Worm (Caenorhabditis elegans) whole organism, late embryonic: Measurements from ENCODE around the gene ZK1307.3.

Source experiments
- C38D4.7 ChIP-seq: fragments of 200-800 bp; sonication (Bioruptor generic); optimal IDR thresholded peaks from 2 replicates; lab custom pipeline; 2018; ENCODE audit warnings: mild to moderate bottlenecking, missing genetic modification characterization, moderate library complexity, missing compliant biosample characterization
- F13H6.1 ChIP-seq: sonication (generic microtip); optimal IDR thresholded peaks from 2 replicates; lab custom pipeline; 2016; ENCODE audit warnings: missing genetic modification characterization, missing compliant biosample characterization
- K02D7.2 ChIP-seq: sonication (generic microtip); optimal IDR thresholded peaks from 2 replicates; lab custom pipeline; 2017; ENCODE audit warnings: mild to moderate bottlenecking, missing genetic modification characterization, missing compliant biosample characterization
- K09A11.1 ChIP-seq: sonication (generic microtip); optimal IDR thresholded peaks from 2 replicates; lab custom pipeline; 2017; ENCODE audit warnings: antibody characterized with exemption, mild to moderate bottlenecking, missing genetic modification characterization, missing compliant biosample characterization; ENCODE audit not compliant: insufficient read depth
- T23F11.4 ChIP-seq: fragments of 200-800 bp; sonication (Bioruptor generic); optimal IDR thresholded peaks from 2 replicates; lab custom pipeline; 2018; ENCODE audit warnings: mild to moderate bottlenecking, missing genetic modification characterization, missing compliant biosample characterization
- Y22D7AL.16 ChIP-seq: sonication (generic microtip); optimal IDR thresholded peaks from 2 replicates; lab custom pipeline; 2016; ENCODE audit warnings: missing genetic modification characterization, missing compliant biosample characterization
- ama-1 ChIP-seq: fragments of 150-350 bp; optimal IDR thresholded peaks from 2 replicates; lab custom pipeline; 2014
- ceh-14 ChIP-seq: sonication (generic microtip); optimal IDR thresholded peaks from 2 replicates; lab custom pipeline; 2016; ENCODE audit warnings: missing genotype, missing genetic modification characterization, missing compliant biosample characterization
- ceh-18 ChIP-seq: sonication (generic microtip); optimal IDR thresholded peaks from 2 replicates; lab custom pipeline; 2016; ENCODE audit warnings: missing genetic modification characterization, missing compliant biosample characterization
- ceh-19 ChIP-seq: fragments of 200-800 bp; sonication (Bioruptor generic); optimal IDR thresholded peaks from 2 replicates; lab custom pipeline; 2018; ENCODE audit warnings: mild to moderate bottlenecking, missing genetic modification characterization, missing compliant biosample characterization
- ceh-24 ChIP-seq: sonication (generic microtip); optimal IDR thresholded peaks from 2 replicates; lab custom pipeline; 2016; ENCODE audit warnings: mild to moderate bottlenecking, missing genetic modification characterization, missing compliant biosample characterization
- ceh-30 ChIP-seq: fragments of 150-350 bp; optimal IDR thresholded peaks from 2 replicates; lab custom pipeline; 2014; ENCODE audit warnings: missing biosample characterization, missing genetic modification characterization
- ceh-31 ChIP-seq: sonication (generic microtip); optimal IDR thresholded peaks from 2 replicates; lab custom pipeline; 2016; ENCODE audit warnings: missing genetic modification characterization, missing compliant biosample characterization
- ceh-34 ChIP-seq: sonication (generic microtip); optimal IDR thresholded peaks from 2 replicates; lab custom pipeline; 2016; ENCODE audit warnings: mild to moderate bottlenecking, missing genetic modification characterization, missing compliant biosample characterization
- ceh-48 ChIP-seq: sonication (generic microtip); optimal IDR thresholded peaks from 2 replicates; lab custom pipeline; 2016; ENCODE audit warnings: missing genetic modification characterization, inconsistent platforms, missing compliant biosample characterization
- che-1 ChIP-seq: sonication (generic microtip); optimal IDR thresholded peaks from 2 replicates; lab custom pipeline; 2016; ENCODE audit warnings: mild to moderate bottlenecking, missing genetic modification characterization, missing compliant biosample characterization
- dve-1 ChIP-seq: sonication (generic microtip); optimal IDR thresholded peaks from 2 replicates; lab custom pipeline; 2017; ENCODE audit warnings: antibody characterized with exemption, mild to moderate bottlenecking, missing genetic modification characterization, missing compliant biosample characterization
- elt-2 ChIP-seq: sonication (generic microtip); optimal IDR thresholded peaks from 2 replicates; lab custom pipeline; 2016; ENCODE audit warnings: missing genetic modification reagents, missing genetic modification characterization, missing compliant biosample characterization
- eyg-1 ChIP-seq: sonication (generic microtip); optimal IDR thresholded peaks from 2 replicates; lab custom pipeline; 2016; ENCODE audit warnings: missing genotype, missing genetic modification characterization, missing compliant biosample characterization
- fax-1 ChIP-seq: sonication (generic microtip); optimal IDR thresholded peaks from 2 replicates; lab custom pipeline; 2016; ENCODE audit warnings: missing genotype, missing genetic modification characterization, missing compliant biosample characterization
- fkh-10 ChIP-seq: fragments of 150-350 bp; optimal IDR thresholded peaks from 2 replicates; lab custom pipeline; 2014; ENCODE audit warnings: missing biosample characterization, missing genetic modification reagents, missing genetic modification characterization
- gmeb-2 ChIP-seq: sonication (generic microtip); optimal IDR thresholded peaks from 2 replicates; lab custom pipeline; 2016; ENCODE audit warnings: missing genetic modification characterization, inconsistent platforms, missing compliant biosample characterization
- hlh-15 ChIP-seq: sonication (generic microtip); optimal IDR thresholded peaks from 2 replicates; lab custom pipeline; 2016; ENCODE audit warnings: missing genetic modification characterization, missing compliant biosample characterization
- hlh-30 ChIP-seq: sonication (generic microtip); optimal IDR thresholded peaks from 2 replicates; lab custom pipeline; 2017; ENCODE audit warnings: antibody characterized with exemption, missing genetic modification characterization, missing compliant biosample characterization; ENCODE audit not compliant: insufficient read depth
- hlh-6 ChIP-seq: sonication (generic microtip); optimal IDR thresholded peaks from 2 replicates; lab custom pipeline; 2016; ENCODE audit warnings: missing genotype, missing genetic modification characterization, missing compliant biosample characterization
- hlh-8 ChIP-seq: sonication (generic microtip); optimal IDR thresholded peaks from 2 replicates; lab custom pipeline; 2016; ENCODE audit warnings: missing genotype, missing genetic modification characterization, missing compliant biosample characterization
- lim-6 ChIP-seq: sonication (generic microtip); optimal IDR thresholded peaks from 2 replicates; lab custom pipeline; 2016; ENCODE audit warnings: missing genetic modification characterization, missing compliant biosample characterization
- lin-11 ChIP-seq: fragments of 200-800 bp; sonication (Bioruptor generic); optimal IDR thresholded peaks from 2 replicates; lab custom pipeline; 2018; ENCODE audit warnings: mild to moderate bottlenecking, missing genetic modification characterization, missing compliant biosample characterization
- madf-2 ChIP-seq: sonication (generic microtip); optimal IDR thresholded peaks from 2 replicates; lab custom pipeline; 2017; ENCODE audit warnings: missing genetic modification characterization, missing compliant biosample characterization
- mec-3 ChIP-seq: sonication (generic microtip); optimal IDR thresholded peaks from 2 replicates; lab custom pipeline; 2016; ENCODE audit warnings: borderline replicate concordance, missing genetic modification characterization, missing compliant biosample characterization
- nfya-1 ChIP-seq: sonication (generic microtip); optimal IDR thresholded peaks from 2 replicates; lab custom pipeline; 2017; ENCODE audit warnings: missing genetic modification characterization, mild to moderate bottlenecking, missing compliant biosample characterization, antibody characterized with exemption, moderate library complexity
- nhr-11 ChIP-seq: fragments of 150-350 bp; optimal IDR thresholded peaks from 2 replicates; lab custom pipeline; 2014; ENCODE audit warnings: missing biosample characterization, missing genetic modification characterization
- nhr-232 ChIP-seq: sonication (generic microtip); optimal IDR thresholded peaks from 2 replicates; lab custom pipeline; 2016; ENCODE audit warnings: missing genetic modification characterization, missing compliant biosample characterization
- npax-4 ChIP-seq: sonication (generic microtip); optimal IDR thresholded peaks from 2 replicates; lab custom pipeline; 2016; ENCODE audit warnings: missing genetic modification characterization, missing compliant biosample characterization
- odd-2 ChIP-seq: sonication (generic microtip); optimal IDR thresholded peaks from 2 replicates; lab custom pipeline; 2017; ENCODE audit warnings: antibody characterized with exemption, mild to moderate bottlenecking, missing genetic modification characterization, missing compliant biosample characterization
- pag-3 ChIP-seq: sonication (generic microtip); optimal IDR thresholded peaks from 2 replicates; lab custom pipeline; 2016; ENCODE audit warnings: missing compliant biosample characterization, missing genetic modification characterization, borderline replicate concordance
- pax-1 ChIP-seq: fragments of 150-350 bp; optimal IDR thresholded peaks from 2 replicates; lab custom pipeline; 2014; ENCODE audit warnings: missing biosample characterization, missing genetic modification characterization
- pha-2 ChIP-seq: sonication (generic microtip); optimal IDR thresholded peaks from 2 replicates; lab custom pipeline; 2017; ENCODE audit warnings: mild to moderate bottlenecking, missing genetic modification characterization, missing compliant biosample characterization
- pha-4 ChIP-seq: fragments of 150-350 bp; optimal IDR thresholded peaks from 2 replicates; lab custom pipeline; 2018; ENCODE audit warnings: missing biosample characterization, missing genetic modification reagents, missing genetic modification characterization
- pqm-1 ChIP-seq: sonication (generic microtip); optimal IDR thresholded peaks from 2 replicates; lab custom pipeline; 2016; ENCODE audit warnings: missing genetic modification characterization, missing compliant biosample characterization
- pros-1 ChIP-seq: fragments of 150-350 bp; optimal IDR thresholded peaks from 2 replicates; lab custom pipeline; 2014; ENCODE audit warnings: missing biosample characterization, missing genetic modification reagents, missing genetic modification characterization
- ref-2 ChIP-seq: sonication (generic microtip); optimal IDR thresholded peaks from 2 replicates; lab custom pipeline; 2016; ENCODE audit warnings: missing genetic modification characterization, missing compliant biosample characterization
- rnt-1 ChIP-seq: sonication (generic microtip); optimal IDR thresholded peaks from 2 replicates; lab custom pipeline; 2016; ENCODE audit warnings: missing genetic modification characterization, missing compliant biosample characterization
- syd-9 ChIP-seq: sonication (generic microtip); optimal IDR thresholded peaks from 2 replicates; lab custom pipeline; 2016; ENCODE audit warnings: mild to moderate bottlenecking, missing genetic modification characterization, moderate library complexity, missing compliant biosample characterization
- tbx-2 ChIP-seq: sonication (generic microtip); optimal IDR thresholded peaks from 2 replicates; lab custom pipeline; 2016; ENCODE audit warnings: missing genetic modification characterization, missing compliant biosample characterization
- unc-42 ChIP-seq: sonication (generic microtip); optimal IDR thresholded peaks from 2 replicates; lab custom pipeline; 2016; ENCODE audit warnings: missing genotype, missing genetic modification characterization, missing compliant biosample characterization
- unc-55 ChIP-seq: sonication (generic microtip); optimal IDR thresholded peaks from 2 replicates; lab custom pipeline; 2017; ENCODE audit warnings: missing biosample characterization, missing genetic modification reagents, missing genetic modification characterization
- unc-86 ChIP-seq: sonication (generic microtip); optimal IDR thresholded peaks from 2 replicates; lab custom pipeline; 2016; ENCODE audit warnings: missing genetic modification characterization, missing compliant biosample characterization
- zip-5 ChIP-seq: sonication (generic microtip); optimal IDR thresholded peaks from 2 replicates; lab custom pipeline; 2016; ENCODE audit warnings: missing genetic modification characterization, missing compliant biosample characterization
- ztf-16 ChIP-seq: sonication (generic microtip); optimal IDR thresholded peaks from 2 replicates; lab custom pipeline; 2017; ENCODE audit warnings: missing genetic modification characterization, missing compliant biosample characterization

The ZK1307.3 gene

ce11 chrII:9604063-9604462, 48.8 kb downstream of the ZK1307.3 start:
- TF ChIP-seq pag-3 (tag; lab: Kevin White, UChicago) (no peak), ama-1 (lab: Kevin White, UChicago) (no peak), syd-9 (tag; lab: Kevin White, UChicago) (no peak), ceh-14 (no peak), pha-2 (tag; lab: Kevin White, UChicago) (no peak), hlh-30 (no peak), pha-4 (no peak), K02D7.2 (tag; lab: Kevin White, UChicago) (no peak), odd-2 (tag; lab: Kevin White, UChicago) (no peak), ceh-34 (tag; lab: Kevin White, UChicago) (no peak), gmeb-2 (tag; lab: Kevin White, UChicago) (no peak), hlh-8 (tag; lab: Kevin White, UChicago) (no peak), lin-11 (no peak), eyg-1 (tag; lab: Kevin White, UChicago) (no peak), pqm-1 (tag; lab: Kevin White, UChicago) (no peak), hlh-6 (no peak)

- TF ChIP-seq odd-2 (tag; lab: Kevin White, UChicago) (no peak), npax-4 (no peak), hlh-30 (peak; percentile 96), ztf-16 (tag; lab: Kevin White, UChicago) (no peak), ceh-18 (tag; lab: Kevin White, UChicago) (peak; percentile 84), pqm-1 (tag; lab: Kevin White, UChicago) (peak; percentile 8), K09A11.1 (tag; lab: Kevin White, UChicago) (no peak), lim-6 (tag; lab: Kevin White, UChicago) (no peak), pros-1 (tag; lab: Kevin White, UChicago) (peak; percentile 41), madf-2 (no peak), nfya-1 (tag; lab: Kevin White, UChicago) (peak; percentile 76), Y22D7AL.16 (tag; lab: Kevin White, UChicago) (no peak), mec-3 (tag; lab: Kevin White, UChicago) (no peak), unc-42 (tag; lab: Kevin White, UChicago) (peak; percentile 33), lin-11 (no peak), hlh-15 (tag; lab: Kevin White, UChicago) (no peak), ceh-34 (tag; lab: Kevin White, UChicago) (peak; percentile 2), ceh-31 (peak; percentile 41), pax-1 (tag; lab: Kevin White, UChicago) (peak; percentile 32), rnt-1 (tag; lab: Kevin White, UChicago) (peak; percentile 42), F13H6.1 (tag; lab: Kevin White, UChicago) (peak; percentile 62), unc-86 (tag; lab: Kevin White, UChicago) (no peak), syd-9 (tag; lab: Kevin White, UChicago) (no peak), hlh-6 (no peak), nhr-11 (no peak), fax-1 (no peak), ceh-19 (no peak), ref-2 (peak; percentile 10), pag-3 (tag; lab: Kevin White, UChicago) (no peak), unc-55 (GFP tag; lab: Kevin White, UChicago) (peak; percentile 85), nhr-232 (tag; lab: Kevin White, UChicago) (no peak), T23F11.4 (no peak), fkh-10 (GFP tag; lab: Kevin White, UChicago) (no peak), ceh-24 (tag; lab: Kevin White, UChicago) (no peak), C38D4.7 (GFP tag; lab: Kevin White, UChicago) (no peak), tbx-2 (peak; percentile 55), che-1 (tag; lab: Kevin White, UChicago) (no peak), zip-5 (tag; lab: Kevin White, UChicago) (no peak), ceh-30 (tag; lab: Kevin White, UChicago) (no peak), elt-2 (tag; lab: Kevin White, UChicago) (peak; percentile 59), ceh-48 (tag; lab: Kevin White, UChicago) (no peak), dve-1 (peak; percentile 52)
Measured at ce11 chrII:9603419-9603818, 49.4 kb downstream of the ZK1307.3 start.
